Worm (Caenorhabditis elegans) whole organism, midembryonic: ENCODE measurements around the gene R08A2.9.

Experiments used
- T22C8.4 ChIP-seq: fragments of 200-800 bp; sonication (Bioruptor generic); IDR thresholded peaks from 2 replicates; pipeline ENCODE4 v1.3.6; 2022; ENCODE audit warnings: missing genetic modification characterization, missing compliant biosample characterization
- flt-1 ChIP-seq: fragments of 200-800 bp; sonication (Bioruptor generic); IDR thresholded peaks from 2 replicates; pipeline ENCODE4 v1.3.6; 2022; ENCODE audit warnings: missing genetic modification characterization, missing compliant biosample characterization
- klf-2 ChIP-seq: fragments of 200-800 bp; sonication (Bioruptor generic); conservative IDR thresholded peaks from 2 replicates; pipeline ENCODE4 v1.3.6; 2022; ENCODE audit warnings: missing genetic modification reagents, missing genetic modification characterization, missing compliant biosample characterization
- med-1 ChIP-seq: sonication (generic microtip); optimal IDR thresholded peaks from 2 replicates; lab custom pipeline; 2017; ENCODE audit warnings: missing genetic modification characterization, mild to moderate bottlenecking, missing compliant biosample characterization, antibody characterized with exemption, missing genetic modification reagents; ENCODE audit not compliant: insufficient read depth
- ref-1 ChIP-seq: fragments of 200-800 bp; sonication (Bioruptor generic); conservative IDR thresholded peaks from 2 replicates; pipeline ENCODE4 v1.3.6; 2022; ENCODE audit warnings: missing genetic modification reagents, missing genetic modification characterization, missing compliant biosample characterization
- tab-1 ChIP-seq: fragments of 200-800 bp; sonication (Bioruptor generic); IDR thresholded peaks from 2 replicates; pipeline ENCODE4 v1.3.6; 2022; ENCODE audit warnings: missing genetic modification characterization, missing compliant biosample characterization
- ztf-23 ChIP-seq: fragments of 200-800 bp; sonication (Bioruptor generic); IDR thresholded peaks from 2 replicates; pipeline ENCODE4 v1.3.6; 2022; ENCODE audit warnings: missing genetic modification reagents, missing genetic modification characterization, missing compliant biosample characterization

- no peak for TF ChIP-seq tab-1
- TF ChIP-seq ref-1 (GFP tag; lab: Robert Waterston, UW) = no peak
- TF ChIP-seq klf-2 = no peak
- TF ChIP-seq ztf-23 (GFP tag; lab: Robert Waterston, UW) = no peak
- TF ChIP-seq T22C8.4 (GFP tag; lab: Robert Waterston, UW) = no peak
- TF ChIP-seq flt-1 (GFP tag; lab: Robert Waterston, UW) = no peak
- no peak for TF ChIP-seq med-1 (GFP tag; lab: Kevin White, UChicago)
Measured at ce11 chrV:14725409-14725808, 17.4 kb downstream of the R08A2.9 start.
